Worm (Caenorhabditis elegans) whole organism, L1 larva: Measurements from ENCODE around the gene nhr-88.

Experiments
- C34B4.2 ChIP-seq: sonication (generic microtip); optimal IDR thresholded peaks from 2 replicates; lab custom pipeline; 2017; ENCODE audit warnings: mild to moderate bottlenecking, missing genetic modification characterization, missing compliant biosample characterization
- F16B12.6 ChIP-seq: fragments of 150-350 bp; optimal IDR thresholded peaks from 2 replicates; lab custom pipeline; 2014; ENCODE audit warnings: missing biosample characterization, missing genetic modification characterization
- alr-1 ChIP-seq: fragments of 200-800 bp; sonication (Bioruptor generic); optimal IDR thresholded peaks from 2 replicates; lab custom pipeline; 2018; ENCODE audit warnings: borderline replicate concordance, mild to moderate bottlenecking, missing genetic modification characterization, missing compliant biosample characterization
- blmp-1 ChIP-seq: fragments of 150-350 bp; optimal IDR thresholded peaks from 2 replicates; lab custom pipeline; 2014; ENCODE audit warnings: missing biosample characterization, missing genetic modification characterization
- ceh-82 ChIP-seq, 3 experiments: fragments of 150-350 bp in 1 of 3; sonication (generic microtip) in 2 of 3; optimal IDR thresholded peaks; 2 replicates each; lab custom pipeline; 2014 to 2017; ENCODE audit warnings: missing biosample characterization in 3 of 3, missing genetic modification characterization in 3 of 3
- ceh-88 ChIP-seq: fragments of 200-800 bp; sonication (Bioruptor generic); IDR thresholded peaks from 2 replicates; pipeline ENCODE4 v1.3.6; 2022; ENCODE audit warnings: missing genetic modification characterization, missing compliant biosample characterization
- ceh-90 ChIP-seq: sonication (generic microtip); optimal IDR thresholded peaks from 2 replicates; lab custom pipeline; 2016; ENCODE audit warnings: missing genetic modification characterization, missing compliant biosample characterization
- ces-1 ChIP-seq: fragments of 150-350 bp; optimal IDR thresholded peaks from 2 replicates; lab custom pipeline; 2014; ENCODE audit warnings: missing biosample characterization, missing genetic modification reagents, missing genetic modification characterization
- efl-1 ChIP-seq, 4 experiments: fragments of 150-350 bp; optimal IDR thresholded peaks in 3 of 4; peaks in 1 of 4; 1 replicate in 1 of 4; 2 replicates in 3 of 4; lab custom pipeline; 2014; ENCODE audit warnings: missing biosample characterization in 2 of 4, missing genetic modification characterization in 2 of 4, missing genetic modification reagents in 2 of 4
- efl-3 ChIP-seq: fragments of 200-800 bp; sonication (Bioruptor generic); optimal IDR thresholded peaks from 2 replicates; lab custom pipeline; 2018; ENCODE audit warnings: mild to moderate bottlenecking, missing genetic modification characterization, missing compliant biosample characterization
- egl-13 ChIP-seq: sonication (generic microtip); optimal IDR thresholded peaks from 2 replicates; lab custom pipeline; 2016; ENCODE audit warnings: missing genotype, missing genetic modification reagents, missing genetic modification characterization, missing compliant biosample characterization
- elt-3 ChIP-seq, 6 experiments: fragments of 150-350 bp in 1 of 6; sonication (generic microtip); optimal IDR thresholded peaks; 2 replicates each; lab custom pipeline; 2017 to 2018; ENCODE audit warnings: missing biosample characterization in 6 of 6, missing genetic modification characterization in 6 of 6, inconsistent platforms in 1 of 6
- fkh-10 ChIP-seq: sonication (generic microtip); optimal IDR thresholded peaks from 2 replicates; lab custom pipeline; 2017; ENCODE audit warnings: missing biosample characterization, missing genetic modification reagents, missing genetic modification characterization
- fkh-8 ChIP-seq: sonication (generic microtip); optimal IDR thresholded peaks from 2 replicates; lab custom pipeline; 2016; ENCODE audit warnings: mild to moderate bottlenecking, missing genetic modification characterization, missing compliant biosample characterization
- fos-1 ChIP-seq: fragments of 150-350 bp; optimal IDR thresholded peaks from 2 replicates; lab custom pipeline; 2014; ENCODE audit warnings: missing biosample characterization, missing genetic modification characterization
- hlh-17 ChIP-seq: fragments of 200-800 bp; sonication (Bioruptor generic); optimal IDR thresholded peaks from 2 replicates; lab custom pipeline; 2018; ENCODE audit warnings: missing genetic modification characterization, mild to moderate bottlenecking, missing compliant biosample characterization, moderate library complexity, borderline replicate concordance
- hlh-4 ChIP-seq: sonication (generic microtip); optimal IDR thresholded peaks from 2 replicates; lab custom pipeline; 2016; ENCODE audit warnings: mild to moderate bottlenecking, missing genetic modification characterization, missing compliant biosample characterization
- hpl-2 ChIP-seq: fragments of 150-350 bp; optimal IDR thresholded peaks from 2 replicates; lab custom pipeline; 2014; ENCODE audit warnings: missing biosample characterization, missing genetic modification reagents, missing genetic modification characterization
- irx-1 ChIP-seq: sonication (generic microtip); optimal IDR thresholded peaks from 2 replicates; lab custom pipeline; 2016; ENCODE audit warnings: missing genetic modification characterization, missing compliant biosample characterization
- isw-1 ChIP-seq: fragments of 200-800 bp; sonication (Bioruptor generic); IDR thresholded peaks from 2 replicates; pipeline ENCODE4 v1.3.6; 2022; ENCODE audit warnings: missing genetic modification characterization, missing compliant biosample characterization
- jun-1 ChIP-seq: fragments of 150-350 bp; optimal IDR thresholded peaks from 2 replicates; lab custom pipeline; 2014; ENCODE audit warnings: missing biosample characterization, missing genetic modification reagents, missing genetic modification characterization
- lin-13 ChIP-seq: fragments of 150-350 bp; optimal IDR thresholded peaks from 2 replicates; lab custom pipeline; 2014; ENCODE audit warnings: missing biosample characterization, missing genetic modification reagents, missing genetic modification characterization
- lin-14 ChIP-seq: fragments of 200-800 bp; sonication (Bioruptor generic); optimal IDR thresholded peaks from 2 replicates; lab custom pipeline; 2018; ENCODE audit warnings: mild to moderate bottlenecking, missing genetic modification characterization, moderate library complexity, missing compliant biosample characterization
- lin-15B ChIP-seq: fragments of 150-350 bp; sonication (generic microtip); optimal IDR thresholded peaks from 3 replicates; lab custom pipeline; 2014; ENCODE audit warnings: missing biosample characterization, missing genetic modification characterization
- lin-35 ChIP-seq, 2 experiments: fragments of 150-350 bp; optimal IDR thresholded peaks; 2 replicates each; lab custom pipeline; 2014; ENCODE audit warnings: missing biosample characterization in 2 of 2, missing genetic modification characterization in 2 of 2, missing genetic modification reagents in 2 of 2
- lin-39 ChIP-seq: fragments of 150-350 bp; optimal IDR thresholded peaks from 2 replicates; lab custom pipeline; 2014; ENCODE audit warnings: missing biosample characterization, missing genetic modification reagents, missing genetic modification characterization
- lir-3 ChIP-seq: sonication (generic microtip); optimal IDR thresholded peaks from 2 replicates; lab custom pipeline; 2016; ENCODE audit warnings: mild to moderate bottlenecking, missing genetic modification characterization, moderate library complexity, missing compliant biosample characterization; ENCODE audit not compliant: poor library complexity
- lsy-2 ChIP-seq, 2 experiments: fragments of 150-350 bp; optimal IDR thresholded peaks; 2 replicates each; lab custom pipeline; 2014; ENCODE audit warnings: missing biosample characterization in 2 of 2, missing genetic modification characterization in 2 of 2
- mab-9 ChIP-seq: fragments of 200-800 bp; sonication (Bioruptor generic); IDR thresholded peaks from 2 replicates; pipeline ENCODE4 v1.3.6; 2022; ENCODE audit warnings: missing genetic modification reagents, missing genetic modification characterization, missing compliant biosample characterization
- mdl-1 ChIP-seq, 2 experiments: fragments of 150-350 bp; optimal IDR thresholded peaks; 2 replicates each; lab custom pipeline; 2014 to 2017; ENCODE audit warnings: missing biosample characterization in 2 of 2, missing genetic modification characterization in 2 of 2, inconsistent platforms in 1 of 2
- mef-2 ChIP-seq: fragments of 150-350 bp; optimal IDR thresholded peaks from 2 replicates; lab custom pipeline; 2014; ENCODE audit warnings: missing biosample characterization, missing genetic modification characterization
- nhr-237 ChIP-seq: fragments of 150-350 bp; optimal IDR thresholded peaks from 2 replicates; lab custom pipeline; 2014; ENCODE audit warnings: missing biosample characterization, missing genetic modification characterization
- nhr-28 ChIP-seq: fragments of 150-350 bp; optimal IDR thresholded peaks from 2 replicates; lab custom pipeline; 2014; ENCODE audit warnings: missing biosample characterization, missing genetic modification characterization
- nhr-71 ChIP-seq: sonication (generic microtip); optimal IDR thresholded peaks from 2 replicates; lab custom pipeline; 2016; ENCODE audit warnings: mild to moderate bottlenecking, missing genetic modification characterization, moderate library complexity, missing compliant biosample characterization
- snu-23 ChIP-seq: sonication (generic microtip); optimal IDR thresholded peaks from 2 replicates; lab custom pipeline; 2016; ENCODE audit warnings: missing genetic modification characterization, missing compliant biosample characterization
- sox-4 ChIP-seq: sonication (generic microtip); optimal IDR thresholded peaks from 2 replicates; lab custom pipeline; 2016; ENCODE audit warnings: missing genetic modification characterization, missing compliant biosample characterization
- sup-37 ChIP-seq: fragments of 200-800 bp; sonication (Bioruptor generic); optimal IDR thresholded peaks from 2 replicates; lab custom pipeline; 2018; ENCODE audit warnings: mild to moderate bottlenecking, missing genetic modification characterization, missing compliant biosample characterization
- swsn-7 ChIP-seq: sonication (generic microtip); optimal IDR thresholded peaks from 2 replicates; lab custom pipeline; 2016; ENCODE audit warnings: missing genetic modification characterization, missing compliant biosample characterization
- tbx-2 ChIP-seq: sonication (generic microtip); optimal IDR thresholded peaks from 2 replicates; lab custom pipeline; 2016; ENCODE audit warnings: missing genetic modification characterization, missing compliant biosample characterization
- unc-130 ChIP-seq: fragments of 150-350 bp; optimal IDR thresholded peaks from 2 replicates; lab custom pipeline; 2017; ENCODE audit warnings: missing biosample characterization, missing genetic modification characterization, inconsistent platforms
- unc-30 ChIP-seq: sonication (generic microtip); optimal IDR thresholded peaks from 2 replicates; lab custom pipeline; 2017; ENCODE audit warnings: missing biosample characterization, missing genetic modification characterization
- unc-86 ChIP-seq: sonication (generic microtip); optimal IDR thresholded peaks from 2 replicates; lab custom pipeline; 2016; ENCODE audit warnings: missing genetic modification characterization, missing compliant biosample characterization
- zag-1 ChIP-seq: fragments of 150-350 bp; optimal IDR thresholded peaks from 2 replicates; lab custom pipeline; 2014; ENCODE audit warnings: missing biosample characterization, missing genetic modification characterization
- ztf-4 ChIP-seq: fragments of 150-350 bp; optimal IDR thresholded peaks from 2 replicates; lab custom pipeline; 2014; ENCODE audit warnings: missing biosample characterization, missing genetic modification characterization

Gene nhr-88

ce11 chrII:2952629-2953028 lies 23.8 kb upstream of the nhr-88 start, which contains the start of gene irld-51:
irld-51 (minus strand) TSS chrII:2952729.
- TF ChIP-seq nhr-71: no peak
- no peak for TF ChIP-seq hlh-4 (tag; lab: Kevin White, UChicago)
- no peak for TF ChIP-seq ceh-82 (tag; optimal IDR thresholded peaks at IDR 0.05; lab: Kevin White, UChicago)
- TF ChIP-seq efl-1 (optimal IDR thresholded peaks at IDR 0.05; lab: Kevin White, UChicago): no peak
- TF ChIP-seq efl-1 (GFP tag; optimal IDR thresholded peaks at IDR 0.05 in 1 of 2; lab: Kevin White, UChicago): no peak
- no peak for TF ChIP-seq mef-2
- TF ChIP-seq efl-3: no peak

DNA sequence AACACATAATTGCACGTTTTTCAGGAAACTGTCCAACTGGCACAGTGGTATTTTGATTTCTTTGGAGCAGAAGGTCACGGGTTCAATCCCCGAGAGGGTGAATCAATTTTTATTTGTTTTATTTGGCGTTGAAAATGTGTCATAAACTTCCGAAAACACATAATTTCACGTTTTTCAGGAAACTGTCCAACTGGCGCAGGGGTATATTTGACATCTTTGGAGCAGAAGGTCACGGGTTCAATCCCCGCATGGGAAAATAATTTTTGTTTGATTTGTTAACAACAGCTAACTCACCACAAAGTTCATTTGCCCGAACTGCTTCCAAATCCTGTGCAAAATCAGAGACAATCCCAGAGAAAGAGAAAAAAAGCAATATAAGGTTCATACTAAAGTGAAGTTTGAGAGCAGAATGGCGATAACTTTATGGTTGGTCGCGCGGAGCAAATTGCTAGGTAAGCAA lies 20.8 kb upstream of the nhr-88 start, which contains the start of gene irld-48:
irld-48 (plus strand) TSS at position 410 of the 460 bp plus-strand sequence.
- TF ChIP-seq sup-37 (GFP tag; lab: Kevin White, UChicago) (no peak), nhr-71 (no peak), unc-30 (no peak), nhr-28 (tag; lab: Kevin White, UChicago) (no peak), lin-15B (no peak), unc-130 (no peak), ces-1 (GFP tag; lab: Kevin White, UChicago) (no peak), irx-1 (tag; lab: Kevin White, UChicago) (no peak), isw-1 (no peak), egl-13 (tag; lab: Kevin White, UChicago) (no peak), lir-3 (tag; lab: Kevin White, UChicago) (no peak), elt-3 (tag; optimal IDR thresholded peaks at IDR 0.05; lab: Kevin White, UChicago) (no peak), blmp-1 (tag; lab: Kevin White, UChicago) (no peak), fos-1 (tag; lab: Kevin White, UChicago) (no peak), efl-1 (optimal IDR thresholded peaks at IDR 0.05; lab: Kevin White, UChicago) (no peak), efl-1 (GFP tag; optimal IDR thresholded peaks at IDR 0.05 in 1 of 2; lab: Kevin White, UChicago) (no peak), hlh-4 (tag; lab: Kevin White, UChicago) (no peak), lin-39 (tag; lab: Kevin White, UChicago) (no peak), snu-23 (GFP tag; lab: Kevin White, UChicago) (no peak)

DNA sequence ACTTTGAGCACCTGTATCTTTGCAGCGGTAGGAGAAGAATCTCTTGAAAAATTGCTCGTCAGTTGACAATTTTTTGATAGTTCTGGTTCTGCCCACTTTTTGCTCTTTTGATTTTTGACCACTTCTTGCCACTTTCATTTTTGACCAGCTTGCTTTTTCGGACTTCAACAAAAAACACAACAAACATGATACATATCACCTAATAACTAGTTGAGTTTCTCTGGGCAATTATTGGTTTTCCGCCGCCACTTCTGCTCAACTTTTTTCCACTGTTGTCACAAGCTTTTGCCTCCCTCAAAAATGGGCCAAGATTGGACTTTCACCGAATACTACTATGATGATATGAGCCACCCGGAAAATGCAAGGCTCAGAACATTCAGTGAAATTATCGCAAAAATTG lies 18.1 kb upstream of the nhr-88 start, which contains the start of gene srw-60:
srw-60 (plus strand) TSS at position 301 of the 400 bp plus-strand sequence.
- TF ChIP-seq lin-39 (tag; lab: Kevin White, UChicago) (no peak), F16B12.6 (tag; lab: Kevin White, UChicago) (no peak), ztf-4 (no peak), alr-1 (tag; lab: Kevin White, UChicago) (no peak), sox-4 (tag; lab: Kevin White, UChicago) (no peak), lin-13 (GFP tag; lab: Kevin White, UChicago) (no peak), mab-9 (GFP tag; lab: Robert Waterston, UW) (no peak), jun-1 (tag; lab: Kevin White, UChicago) (no peak), C34B4.2 (no peak), hlh-17 (no peak), ceh-90 (tag; lab: Kevin White, UChicago) (no peak), irx-1 (tag; lab: Kevin White, UChicago) (no peak), lir-3 (tag; lab: Kevin White, UChicago) (no peak), hpl-2 (no peak), ceh-82 (tag; optimal IDR thresholded peaks at IDR 0.05; lab: Kevin White, UChicago) (no peak), mdl-1 (tag; optimal IDR thresholded peaks at IDR 0.05; lab: Kevin White, UChicago) (no peak), nhr-237 (no peak), blmp-1 (tag; lab: Kevin White, UChicago) (no peak)

DNA sequence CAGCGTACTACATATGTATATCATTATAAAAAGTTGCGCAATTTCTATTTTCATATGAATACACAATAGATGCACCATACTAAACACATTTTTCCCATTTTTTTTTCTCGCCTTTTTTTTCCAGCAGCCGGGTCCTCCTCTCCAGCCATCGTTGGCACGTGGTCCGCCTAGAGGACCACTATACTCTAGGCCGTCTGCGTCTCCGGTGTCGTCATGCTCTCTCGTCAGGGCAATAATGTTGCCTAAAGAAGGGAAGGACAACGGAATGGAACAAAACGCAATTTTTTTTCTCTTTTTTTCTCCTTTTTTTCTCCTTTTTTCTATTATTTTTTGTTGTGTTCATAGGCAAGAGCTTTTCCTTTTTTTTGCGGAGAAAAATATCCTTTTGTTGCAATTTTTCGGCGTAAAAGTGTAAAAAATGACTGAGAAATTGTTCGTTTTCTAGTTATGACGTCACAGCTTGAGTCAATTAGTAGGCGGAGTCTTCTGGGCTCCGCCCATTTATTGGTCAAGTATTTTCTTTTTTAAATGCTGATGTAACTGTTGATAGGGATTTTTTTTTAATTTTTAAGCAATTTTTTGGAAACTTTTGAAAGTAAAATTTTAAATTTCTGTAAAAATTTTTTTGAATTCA lies 13.8 kb upstream of the nhr-88 start:
- TF ChIP-seq lin-35 (GFP tag; optimal IDR thresholded peaks at IDR 0.05; lab: Kevin White, UChicago): peak in 1 of 2 experiments; percentile 31
- TF ChIP-seq nhr-28 (tag; lab: Kevin White, UChicago): no peak
- peak; percentile 29 for TF ChIP-seq fkh-8 (tag; lab: Kevin White, UChicago)
- no peak for TF ChIP-seq ceh-88 (GFP tag; lab: Robert Waterston, UW)
- peak; percentile 69 for TF ChIP-seq unc-86 (tag; lab: Kevin White, UChicago)
- no peak for TF ChIP-seq zag-1 (tag; lab: Kevin White, UChicago)
- no peak for TF ChIP-seq ztf-4
- TF ChIP-seq lin-39 (tag; lab: Kevin White, UChicago): no peak
- TF ChIP-seq swsn-7 (tag; lab: Kevin White, UChicago): peak; percentile 53
- peak; percentile 40; the same call in 1 of the 2 replicates for TF ChIP-seq isw-1
- TF ChIP-seq fkh-10 (GFP tag; lab: Kevin White, UChicago): peak; percentile 85
- no peak for TF ChIP-seq efl-3
- peak; percentile 51 to 63 for TF ChIP-seq mdl-1 (tag; optimal IDR thresholded peaks at IDR 0.05; lab: Kevin White, UChicago)
- peak; percentile 32 to 38 for TF ChIP-seq efl-1 (optimal IDR thresholded peaks at IDR 0.05; lab: Kevin White, UChicago)
- no peak for TF ChIP-seq efl-1 (GFP tag; optimal IDR thresholded peaks at IDR 0.05 in 1 of 2; lab: Kevin White, UChicago)
- peak; percentile 6 for TF ChIP-seq ces-1 (GFP tag; lab: Kevin White, UChicago)
- peak; percentile 93 for TF ChIP-seq lin-14 (GFP tag; lab: Kevin White, UChicago)
- TF ChIP-seq irx-1 (tag; lab: Kevin White, UChicago): no peak
- peak; percentile 38 for TF ChIP-seq tbx-2 (tag; lab: Kevin White, UChicago)
- peak in 1 of 2 experiments; percentile 28 for TF ChIP-seq lsy-2 (tag; optimal IDR thresholded peaks at IDR 0.05; lab: Kevin White, UChicago)
